Fruit fly (Drosophila melanogaster) whole organism, embryonic: ENCODE results near the gene Prdm13.

ENCODE experiments used
- B-H2 ChIP-seq: fragments of 200-800 bp; sonication (Bioruptor generic); optimal IDR thresholded peaks from 2 replicates; lab custom pipeline; 2018; ENCODE audit warnings: missing biosample characterization, mild to moderate bottlenecking, missing genetic modification characterization
- CG12236 ChIP-seq: fragments of 200-800 bp; sonication (Bioruptor generic); optimal IDR thresholded peaks from 2 replicates; lab custom pipeline; 2016; ENCODE audit warnings: missing biosample characterization, missing genetic modification characterization
- CG12391 ChIP-seq: fragments of 200-800 bp; sonication (Bioruptor generic); optimal IDR thresholded peaks from 3 replicates; lab custom pipeline; 2018; ENCODE audit warnings: missing biosample characterization, mild to moderate bottlenecking, missing genetic modification characterization, moderate library complexity
- CG14860 ChIP-seq: fragments of 200-800 bp; sonication (Bioruptor generic); IDR thresholded peaks from 3 replicates; pipeline ENCODE4 v1.3.6; 2022; ENCODE audit warnings: missing biosample characterization, missing genetic modification characterization; ENCODE audit not compliant: partially characterized antibody
- CG15514 ChIP-seq: fragments of 200-800 bp; sonication (Bioruptor generic); optimal IDR thresholded peaks from 3 replicates; lab custom pipeline; 2017; ENCODE audit warnings: missing biosample characterization, missing genetic modification characterization, mild to moderate bottlenecking, moderate library complexity, missing genetic modification reagents
- CG16779 ChIP-seq: fragments of 200-800 bp; sonication (Bioruptor generic); IDR thresholded peaks from 2 replicates; pipeline ENCODE4 v1.3.6; 2022; ENCODE audit warnings: missing biosample characterization, missing genetic modification characterization
- CG16815 ChIP-seq: fragments of 200-800 bp; sonication (Bioruptor generic); optimal IDR thresholded peaks from 3 replicates; lab custom pipeline; 2017; ENCODE audit warnings: missing biosample characterization, mild to moderate bottlenecking, missing genetic modification characterization
- CG17328 ChIP-seq: fragments of 200-800 bp; sonication (Bioruptor generic); IDR thresholded peaks from 2 replicates; pipeline ENCODE4 v1.3.6; 2022; ENCODE audit warnings: missing biosample characterization, missing genetic modification characterization
- CG2202 ChIP-seq: fragments of 200-800 bp; sonication (Bioruptor generic); optimal IDR thresholded peaks from 2 replicates; lab custom pipeline; 2018; ENCODE audit warnings: missing biosample characterization, mild to moderate bottlenecking, missing genetic modification characterization
- CG2712 ChIP-seq: fragments of 200-800 bp; optimal IDR thresholded peaks from 3 replicates; lab custom pipeline; 2019; ENCODE audit warnings: missing biosample characterization, mild to moderate bottlenecking, missing genetic modification characterization, moderate library complexity
- CG3065 ChIP-seq: fragments of 200-800 bp; sonication (Bioruptor generic); optimal IDR thresholded peaks from 2 replicates; lab custom pipeline; 2016; ENCODE audit warnings: missing biosample characterization, missing genetic modification characterization
- CG31224 ChIP-seq: fragments of 200-800 bp; sonication (Bioruptor generic); IDR thresholded peaks from 2 replicates; pipeline ENCODE4 v1.3.6; 2022; ENCODE audit warnings: missing biosample characterization, missing genetic modification characterization
- CG34224 ChIP-seq: fragments of 200-800 bp; sonication (Bioruptor generic); IDR thresholded peaks from 3 replicates; pipeline ENCODE4 v1.3.6; 2022; ENCODE audit warnings: missing biosample characterization, missing genetic modification characterization; ENCODE audit not compliant: partially characterized antibody
- CG42726 ChIP-seq: fragments of 200-800 bp; sonication (Bioruptor generic); IDR thresholded peaks from 2 replicates; pipeline ENCODE4 v1.3.6; 2022; ENCODE audit warnings: missing biosample characterization, missing genetic modification characterization; ENCODE audit not compliant: partially characterized antibody
- CG4404 ChIP-seq: fragments of 200-800 bp; sonication (Bioruptor generic); IDR thresholded peaks from 2 replicates; pipeline ENCODE4 v1.3.6; 2022; ENCODE audit warnings: missing biosample characterization, missing genetic modification characterization
- CG4424 ChIP-seq: fragments of 200-800 bp; sonication (Bioruptor generic); optimal IDR thresholded peaks from 3 replicates; lab custom pipeline; 2016; ENCODE audit warnings: missing biosample characterization, missing genetic modification characterization
- CG4730 ChIP-seq: fragments of 200-800 bp; sonication (Bioruptor generic); IDR thresholded peaks from 2 replicates; pipeline ENCODE4 v1.3.6; 2022; ENCODE audit warnings: missing biosample characterization, missing genetic modification characterization
- CG8944 ChIP-seq: fragments of 200-800 bp; sonication (Bioruptor generic); optimal IDR thresholded peaks from 3 replicates; lab custom pipeline; 2016; ENCODE audit warnings: missing biosample characterization, missing genetic modification characterization
- CG9876 ChIP-seq: fragments of 200-800 bp; sonication (Bioruptor generic); optimal IDR thresholded peaks from 2 replicates; lab custom pipeline; 2016; ENCODE audit warnings: missing biosample characterization, missing genetic modification characterization
- Camta ChIP-seq: fragments of 200-800 bp; sonication (Bioruptor generic); optimal IDR thresholded peaks from 2 replicates; lab custom pipeline; 2016; ENCODE audit warnings: missing biosample characterization, missing genetic modification characterization
- CoRest ChIP-seq: fragments of 200-800 bp; sonication (Bioruptor generic); optimal IDR thresholded peaks from 3 replicates; lab custom pipeline; 2018; ENCODE audit warnings: missing biosample characterization, mild to moderate bottlenecking, missing genetic modification characterization, moderate library complexity
- H15 ChIP-seq: fragments of 200-800 bp; sonication (Bioruptor generic); IDR thresholded peaks from 3 replicates; pipeline ENCODE4 v1.3.6; 2022; ENCODE audit warnings: missing biosample characterization, missing genetic modification characterization
- HLHmδ ChIP-seq: fragments of 200-800 bp; sonication (Bioruptor generic); optimal IDR thresholded peaks from 2 replicates; lab custom pipeline; 2018; ENCODE audit warnings: missing biosample characterization, mild to moderate bottlenecking, missing genetic modification characterization, moderate library complexity
- Hr78 ChIP-seq, 2 experiments: fragments of 200-800 bp in 1 of 2; fragments of >200 bp in 1 of 2; sonication (Bioruptor generic) in 1 of 2; optimal IDR thresholded peaks; 2 replicates each; lab custom pipeline; 2017 to 2019; ENCODE audit warnings: missing biosample characterization in 2 of 2, missing genetic modification characterization in 2 of 2, mild to moderate bottlenecking in 1 of 2, moderate library complexity in 1 of 2
- Hsf ChIP-seq: fragments of 200-800 bp; sonication (Bioruptor generic); optimal IDR thresholded peaks from 3 replicates; lab custom pipeline; 2016; ENCODE audit warnings: missing biosample characterization, missing genetic modification characterization
- Lpt ChIP-seq: fragments of >200 bp; optimal IDR thresholded peaks from 2 replicates; lab custom pipeline; 2018; ENCODE audit warnings: missing biosample characterization, missing genetic modification characterization
- NK7.1 ChIP-seq: fragments of 200-800 bp; sonication (Bioruptor generic); optimal IDR thresholded peaks from 3 replicates; lab custom pipeline; 2016; ENCODE audit warnings: missing biosample characterization, missing genetic modification characterization
- Opbp ChIP-seq: fragments of 200-800 bp; sonication (Bioruptor generic); IDR thresholded peaks from 3 replicates; pipeline ENCODE4 v1.3.6; 2022; ENCODE audit warnings: missing biosample characterization, missing genetic modification characterization; ENCODE audit not compliant: partially characterized antibody
- Sry-δ ChIP-seq: fragments of 200-800 bp; sonication (Bioruptor generic); optimal IDR thresholded peaks from 2 replicates; lab custom pipeline; 2016; ENCODE audit warnings: missing biosample characterization, missing genetic modification characterization
- Usf ChIP-seq: fragments of 200-800 bp; sonication (Bioruptor generic); optimal IDR thresholded peaks from 2 replicates; lab custom pipeline; 2017; ENCODE audit warnings: missing genotype, missing biosample characterization, missing genetic modification characterization
- bowl ChIP-seq: fragments of 200-800 bp; sonication (Bioruptor generic); IDR thresholded peaks from 2 replicates; pipeline ENCODE4 v1.3.6; 2022; ENCODE audit warnings: missing biosample characterization, missing genetic modification characterization
- crol ChIP-seq: fragments of 200-800 bp; sonication (Bioruptor generic); IDR thresholded peaks from 2 replicates; pipeline ENCODE4 v1.3.6; 2022; ENCODE audit warnings: missing biosample characterization, missing genetic modification characterization
- dan ChIP-seq: fragments of 200-800 bp; sonication (Bioruptor generic); IDR thresholded peaks from 2 replicates; pipeline ENCODE4 v1.3.6; 2022; ENCODE audit warnings: missing biosample characterization, missing genetic modification characterization
- h ChIP-seq: fragments of >200 bp; optimal IDR thresholded peaks from 2 replicates; lab custom pipeline; 2017
- hb ChIP-seq: fragments of 200-800 bp; sonication (Bioruptor generic); IDR thresholded peaks from 3 replicates; pipeline ENCODE4 v1.3.6; 2022; ENCODE audit warnings: missing biosample characterization, missing genetic modification characterization; ENCODE audit not compliant: partially characterized antibody
- insv ChIP-seq, 2 experiments: fragments of 200-800 bp; sonication (Bioruptor generic); optimal IDR thresholded peaks; 3 replicates each; lab custom pipeline; 2016 to 2018; ENCODE audit warnings: missing biosample characterization in 2 of 2, missing genetic modification characterization in 2 of 2
- lilli ChIP-seq: fragments of 200-800 bp; sonication (Bioruptor generic); optimal IDR thresholded peaks from 3 replicates; lab custom pipeline; 2016; ENCODE audit warnings: missing biosample characterization, missing genetic modification characterization
- lov ChIP-seq, 2 experiments: fragments of 200-800 bp in 1 of 2; fragments of >200 bp in 1 of 2; sonication (Bioruptor generic) in 1 of 2; IDR thresholded peaks in 1 of 2; optimal IDR thresholded peaks in 1 of 2; 2 replicates in 1 of 2; 3 replicates in 1 of 2; pipeline versions ENCODE4 v1.3.6 to Lab custom; 2017 to 2022; ENCODE audit warnings: missing biosample characterization in 1 of 2, missing genetic modification characterization in 1 of 2
- nmo ChIP-seq: fragments of 200-800 bp; sonication (Bioruptor generic); optimal IDR thresholded peaks from 2 replicates; lab custom pipeline; 2018; ENCODE audit warnings: missing biosample characterization, mild to moderate bottlenecking, missing genetic modification characterization, moderate library complexity
- nom ChIP-seq: fragments of 200-800 bp; sonication (Bioruptor generic); optimal IDR thresholded peaks from 2 replicates; lab custom pipeline; 2017; ENCODE audit warnings: missing biosample characterization, missing genetic modification characterization, mild to moderate bottlenecking, moderate library complexity, missing genetic modification reagents
- p53 ChIP-seq: fragments of 200-800 bp; sonication (Bioruptor generic); optimal IDR thresholded peaks from 2 replicates; lab custom pipeline; 2016; ENCODE audit warnings: missing biosample characterization, missing genetic modification characterization
- peb ChIP-seq: fragments of 200-800 bp; sonication (Bioruptor generic); IDR thresholded peaks from 2 replicates; pipeline ENCODE4 v1.3.6; 2022; ENCODE audit warnings: missing biosample characterization, missing genetic modification characterization
- row ChIP-seq: fragments of 200-800 bp; sonication (Bioruptor generic); IDR thresholded peaks from 3 replicates; pipeline ENCODE4 v1.3.6; 2022; ENCODE audit warnings: missing biosample characterization, missing genetic modification characterization
- sim ChIP-seq: fragments of 200-800 bp; sonication (Bioruptor generic); IDR thresholded peaks from 2 replicates; pipeline ENCODE4 v1.3.6; 2022; ENCODE audit warnings: missing biosample characterization, missing genetic modification characterization
- tio ChIP-seq: fragments of 200-800 bp; sonication (Bioruptor generic); optimal IDR thresholded peaks from 2 replicates; lab custom pipeline; 2017; ENCODE audit warnings: missing biosample characterization, missing genetic modification characterization, inconsistent platforms
- usp ChIP-seq: fragments of >200 bp; optimal IDR thresholded peaks from 2 replicates; lab custom pipeline; 2017; ENCODE audit warnings: missing biosample characterization, missing genetic modification characterization
- wdn ChIP-seq: fragments of 200-800 bp; sonication (Bioruptor generic); IDR thresholded peaks from 2 replicates; pipeline ENCODE4 v1.3.6; 2022; ENCODE audit warnings: missing biosample characterization, missing genetic modification characterization
- wek ChIP-seq: fragments of 200-800 bp; sonication (Bioruptor generic); optimal IDR thresholded peaks from 3 replicates; lab custom pipeline; 2018; ENCODE audit warnings: missing biosample characterization, mild to moderate bottlenecking, missing genetic modification characterization, moderate library complexity

Gene Prdm13

dm6 chr3L:6188995-6189927 is 26.3 kb downstream of the Prdm13 start, which contains the start of the genes D19A and CG7386 (continued):
- no peak; the same call in 2 of the 3 replicates for TF ChIP-seq CG34224 (GFP tag; lab: Robert Waterston, UW)
- peak; percentile 93 for TF ChIP-seq row (GFP tag; lab: Robert Waterston, UW)
- TF ChIP-seq CG31224 (GFP tag; lab: Robert Waterston, UW), result 0 out of 2 replicates have a peak, but pooled peaks have one; percentile 29
- TF ChIP-seq wdn, result no peak
- TF ChIP-seq Hsf (GFP tag; lab: Kevin White, UChicago), result peak; percentile 41
- TF ChIP-seq CG16779 (GFP tag; lab: Robert Waterston, UW), result 0 out of 2 replicates have a peak, but pooled peaks have one; percentile 20
- TF ChIP-seq lov (optimal IDR thresholded peaks at IDR 0.05; lab: Kevin White, UChicago), result no peak
- TF ChIP-seq lov (GFP tag; IDR thresholded peaks at IDR 0.05; lab: Robert Waterston, UW), result peak; percentile 31; the same call in 1 of the 3 replicates
- no peak for TF ChIP-seq Usf
- no peak for TF ChIP-seq h
- no peak for TF ChIP-seq CG14860 (GFP tag; lab: Robert Waterston, UW)
- no peak for TF ChIP-seq HLHmδ (GFP tag; lab: Kevin White, UChicago)
- no peak for TF ChIP-seq peb (GFP tag; lab: Robert Waterston, UW)
- TF ChIP-seq hb (GFP tag; lab: Robert Waterston, UW), result no peak
- no peak for TF ChIP-seq crol
- TF ChIP-seq Hr78 (GFP tag; optimal IDR thresholded peaks at IDR 0.05; lab: Kevin White, UChicago), result no peak
- peak; percentile 12 for TF ChIP-seq CG16815
- peak; percentile 27 for TF ChIP-seq sim (GFP tag; lab: Robert Waterston, UW)
- TF ChIP-seq insv (GFP tag; optimal IDR thresholded peaks at IDR 0.05; lab: Kevin White, UChicago), result peak in 1 of 2 experiments; percentile 85
- peak; percentile 54 for TF ChIP-seq CG17328 (GFP tag; lab: Robert Waterston, UW)
- peak; percentile 73 for TF ChIP-seq CG12391 (tag; lab: Kevin White, UChicago)
- peak; percentile 22 for TF ChIP-seq Sry-δ (GFP tag; lab: Kevin White, UChicago)
- peak; percentile 63 for TF ChIP-seq CG4730 (GFP tag; lab: Robert Waterston, UW)
- no peak for TF ChIP-seq CG12236
- TF ChIP-seq CG3065 (GFP tag; lab: Kevin White, UChicago), result no peak
- peak; percentile 11 for TF ChIP-seq wek (GFP tag; lab: Kevin White, UChicago)
- peak; percentile 52 for TF ChIP-seq CG8944
- no peak for TF ChIP-seq p53
- peak; percentile 70 for TF ChIP-seq lilli (GFP tag; lab: Kevin White, UChicago)
- no peak for TF ChIP-seq usp (GFP tag; lab: Kevin White, UChicago)
- TF ChIP-seq nmo (GFP tag; lab: Kevin White, UChicago), result peak; percentile 21
- no peak for TF ChIP-seq Lpt (GFP tag; lab: Kevin White, UChicago)
- no peak for TF ChIP-seq CG4404
- no peak for TF ChIP-seq Opbp (GFP tag; lab: Robert Waterston, UW)
- no peak for TF ChIP-seq CG42726 (GFP tag; lab: Robert Waterston, UW)
- TF ChIP-seq CoRest (tag; lab: Kevin White, UChicago), result peak; percentile 70
- no peak for TF ChIP-seq Camta (GFP tag; lab: Kevin White, UChicago)
- no peak for TF ChIP-seq CG2202 (tag; lab: Kevin White, UChicago)
- TF ChIP-seq CG4424 (GFP tag; lab: Kevin White, UChicago), result peak; percentile 15
- peak; percentile 77 for TF ChIP-seq H15 (GFP tag; lab: Robert Waterston, UW)
- no peak for TF ChIP-seq NK7.1 (GFP tag; lab: Kevin White, UChicago)
- TF ChIP-seq dan (GFP tag; lab: Robert Waterston, UW), result no peak
- no peak for TF ChIP-seq tio (GFP tag; lab: Kevin White, UChicago)
- TF ChIP-seq CG9876 (GFP tag; lab: Kevin White, UChicago), result peak; percentile 47
- TF ChIP-seq CG15514 (GFP tag; lab: Kevin White, UChicago), result peak; percentile 76
- peak; percentile 54 for TF ChIP-seq B-H2
- TF ChIP-seq nom (GFP tag; lab: Kevin White, UChicago), result peak; percentile 24
- TF ChIP-seq bowl (GFP tag; lab: Robert Waterston, UW), result peak; percentile 56
- TF ChIP-seq CG2712 (tag; lab: Kevin White, UChicago), result peak; percentile 70
